Fruit fly (Drosophila melanogaster): ENCODE data around the gene CG8132.

Gene CG8132

dm6 chr3R:9401127-9401603 is at the start of gene CG8132, which contains the start of gene RpL34b (continued):
- TF ChIP-seq Neu2 (GFP tag; optimal IDR thresholded peaks at IDR 0.05; ENCODE audit: borderline replicate concordance) (peak; percentile 88), toy (GFP tag; IDR thresholded peaks at IDR 0.05) (peak; percentile 82), Ravus (GFP tag; IDR thresholded peaks at IDR 0.05) (peak; percentile 79), CG8924 (tag; optimal IDR thresholded peaks at IDR 0.05) (peak; percentile 95), Rfx (GFP tag; IDR thresholded peaks at IDR 0.05) (peak; percentile 99), usp (GFP tag; optimal IDR thresholded peaks at IDR 0.05) (no peak), Dek (tag; optimal IDR thresholded peaks at IDR 0.05) (peak; percentile 96), Sry-β (GFP tag; optimal IDR thresholded peaks at IDR 0.05) (peak; percentile 57), CG7987 (GFP tag; optimal IDR thresholded peaks at IDR 0.05) (peak; percentile 98), cwo (GFP tag; optimal IDR thresholded peaks at IDR 0.05) (peak; percentile 89), CTCF (GFP tag; optimal IDR thresholded peaks at IDR 0.05) (peak; percentile 50), Xbp1 (GFP tag; optimal IDR thresholded peaks at IDR 0.05) (peak; percentile 97), CG10147 (GFP tag; optimal IDR thresholded peaks at IDR 0.05) (peak; percentile 94), trh (GFP tag; optimal IDR thresholded peaks at IDR 0.05) (peak; percentile 87), fd3F (GFP tag; optimal IDR thresholded peaks at IDR 0.05) (peak; percentile 95), CG10565 (GFP tag; optimal IDR thresholded peaks at IDR 0.05) (peak; percentile 88), CG6854 (GFP tag; optimal IDR thresholded peaks at IDR 0.05) (peak; percentile 85), Sin3A (optimal IDR thresholded peaks at IDR 0.05) (peak; percentile 88), dati (GFP tag; IDR thresholded peaks at IDR 0.05) (peak; percentile 89), CG1233 (GFP tag; optimal IDR thresholded peaks at IDR 0.05) (peak; percentile 96), unc-4 (GFP tag; IDR thresholded peaks at IDR 0.05; ENCODE audit: partially characterized antibody) (peak; percentile 30; the same call in 1 of the 2 replicates), CG6683 (GFP tag; optimal IDR thresholded peaks at IDR 0.05) (peak; percentile 90), sc (optimal IDR thresholded peaks at IDR 0.05) (no peak), sc (GFP tag; optimal IDR thresholded peaks at IDR 0.05) (peak; percentile 87), kay (GFP tag; optimal IDR thresholded peaks at IDR 0.05) (peak; percentile 92), CG14667 (GFP tag; IDR thresholded peaks at IDR 0.05) (peak; percentile 95), Abd-B (GFP tag; optimal IDR thresholded peaks at IDR 0.05) (peak; percentile 94), emc (GFP tag; optimal IDR thresholded peaks at IDR 0.05) (peak; percentile 93), da (GFP tag; optimal IDR thresholded peaks at IDR 0.05) (peak; percentile 95), dmrt11E (tag; optimal IDR thresholded peaks at IDR 0.05) (peak; percentile 92), CG11560 (tag; IDR thresholded peaks at IDR 0.05) (peak; percentile 86), CG1603 (tag; optimal IDR thresholded peaks at IDR 0.05) (peak; percentile 95), trem (tag; optimal IDR thresholded peaks at IDR 0.05) (peak; percentile 95), CG13894 (tag; optimal IDR thresholded peaks at IDR 0.05) (peak; percentile 97), sens (GFP tag) (peak; percentile 98), sima (GFP tag; optimal IDR thresholded peaks at IDR 0.05) (peak; percentile 75), Ada2b (GFP tag; IDR thresholded peaks at IDR 0.05) (peak; percentile 88), zfh2 (GFP tag; optimal IDR thresholded peaks at IDR 0.05) (peak; percentile 98), exex (tag; optimal IDR thresholded peaks at IDR 0.05) (peak; percentile 91), CG11696 (GFP tag; IDR thresholded peaks at IDR 0.05) (peak; percentile 89), Trl (optimal IDR thresholded peaks at IDR 0.05) (peak in 1 of 2 experiments; percentile 40), Trl (GFP tag; optimal IDR thresholded peaks at IDR 0.05) (peak; percentile 98), CG11085 (GFP tag; IDR thresholded peaks at IDR 0.05) (peak; percentile 97), zen (tag; optimal IDR thresholded peaks at IDR 0.05) (peak; percentile 91), Vsx1 (GFP tag; optimal IDR thresholded peaks at IDR 0.05) (peak; percentile 91), sd (tag; optimal IDR thresholded peaks at IDR 0.05) (peak; percentile 87), Side (GFP tag; optimal IDR thresholded peaks at IDR 0.05) (peak; percentile 95), CG2199 (GFP tag; IDR thresholded peaks at IDR 0.05) (peak; percentile 94), Dp (GFP tag; optimal IDR thresholded peaks at IDR 0.05) (peak; percentile 59), CG17612 (GFP tag; IDR thresholded peaks at IDR 0.05) (peak; percentile 91), luna (GFP tag; optimal IDR thresholded peaks at IDR 0.05) (peak; percentile 94), Hand (GFP tag; optimal IDR thresholded peaks at IDR 0.05) (peak; percentile 85)
